Worm (Caenorhabditis elegans) whole organism, L3 larva: Measurements from ENCODE around the gene str-175.

Source experiments
- R02D3.7 ChIP-seq: fragments of 150-350 bp; optimal IDR thresholded peaks from 2 replicates; lab custom pipeline; 2014; ENCODE audit warnings: missing biosample characterization, missing genetic modification characterization
- ZK546.5 ChIP-seq: sonication (generic microtip); optimal IDR thresholded peaks from 2 replicates; lab custom pipeline; 2017; ENCODE audit warnings: missing biosample characterization, missing genetic modification characterization
- aly-2 ChIP-seq: fragments of 150-350 bp; optimal IDR thresholded peaks from 2 replicates; lab custom pipeline; 2014; ENCODE audit warnings: missing biosample characterization, missing genetic modification characterization
- ama-1 ChIP-seq: fragments of 150-350 bp; optimal IDR thresholded peaks from 2 replicates; lab custom pipeline; 2018
- ceh-16 ChIP-seq: sonication (generic microtip); optimal IDR thresholded peaks from 2 replicates; lab custom pipeline; 2017; ENCODE audit warnings: missing biosample characterization, missing genetic modification characterization
- ceh-28 ChIP-seq: fragments of 150-350 bp; optimal IDR thresholded peaks from 2 replicates; lab custom pipeline; 2014; ENCODE audit warnings: missing biosample characterization, missing genetic modification reagents, missing genetic modification characterization
- ceh-82 ChIP-seq: fragments of 150-350 bp; optimal IDR thresholded peaks from 2 replicates; lab custom pipeline; 2014; ENCODE audit warnings: missing biosample characterization, missing genetic modification characterization
- ceh-9 ChIP-seq: sonication (generic microtip); optimal IDR thresholded peaks from 2 replicates; lab custom pipeline; 2018; ENCODE audit warnings: missing biosample characterization, missing genetic modification characterization
- daf-12 ChIP-seq: fragments of 150-350 bp; optimal IDR thresholded peaks from 2 replicates; lab custom pipeline; 2014; ENCODE audit warnings: missing biosample characterization, missing genetic modification reagents, missing genetic modification characterization
- egl-5 ChIP-seq: fragments of 150-350 bp; optimal IDR thresholded peaks from 2 replicates; lab custom pipeline; 2017; ENCODE audit warnings: missing biosample characterization, missing genetic modification reagents, missing genetic modification characterization, inconsistent platforms
- elt-2 ChIP-seq: sonication (generic microtip); optimal IDR thresholded peaks from 2 replicates; lab custom pipeline; 2016; ENCODE audit warnings: missing genetic modification reagents, mild to moderate bottlenecking, missing genetic modification characterization, missing compliant biosample characterization
- fkh-10 ChIP-seq: sonication (generic microtip); optimal IDR thresholded peaks from 2 replicates; lab custom pipeline; 2017; ENCODE audit warnings: missing biosample characterization, missing genetic modification reagents, missing genetic modification characterization
- hmg-11 ChIP-seq: sonication (generic microtip); optimal IDR thresholded peaks from 2 replicates; lab custom pipeline; 2016; ENCODE audit warnings: missing genetic modification characterization, missing compliant biosample characterization
- jun-1 ChIP-seq: fragments of 150-350 bp; optimal IDR thresholded peaks from 2 replicates; lab custom pipeline; 2014; ENCODE audit warnings: missing biosample characterization, missing genetic modification reagents, missing genetic modification characterization
- lin-15B ChIP-seq: fragments of 150-350 bp; optimal IDR thresholded peaks from 2 replicates; lab custom pipeline; 2014; ENCODE audit warnings: missing biosample characterization, missing genetic modification characterization
- lin-39 ChIP-seq: fragments of 150-350 bp; optimal IDR thresholded peaks from 2 replicates; lab custom pipeline; 2018; ENCODE audit warnings: missing biosample characterization, missing genetic modification reagents, missing genetic modification characterization
- lsy-12 ChIP-seq: sonication (generic microtip); optimal IDR thresholded peaks from 2 replicates; lab custom pipeline; 2016; ENCODE audit warnings: mild to moderate bottlenecking, missing genetic modification characterization, missing compliant biosample characterization
- mdl-1 ChIP-seq: fragments of 150-350 bp; optimal IDR thresholded peaks from 2 replicates; lab custom pipeline; 2014; ENCODE audit warnings: missing biosample characterization, missing genetic modification characterization
- mml-1 ChIP-seq: fragments of 150-350 bp; sonication (generic microtip); optimal IDR thresholded peaks from 3 replicates; lab custom pipeline; 2014; ENCODE audit warnings: missing biosample characterization, missing genetic modification characterization
- nfya-1 ChIP-seq: sonication (generic microtip); optimal IDR thresholded peaks from 2 replicates; lab custom pipeline; 2017; ENCODE audit warnings: missing genetic modification characterization, mild to moderate bottlenecking, missing compliant biosample characterization, antibody characterized with exemption, moderate library complexity; ENCODE audit not compliant: insufficient read depth
- nhr-11 ChIP-seq: fragments of 150-350 bp; optimal IDR thresholded peaks from 2 replicates; lab custom pipeline; 2014; ENCODE audit warnings: missing biosample characterization, missing genetic modification characterization
- nhr-12 ChIP-seq: fragments of 150-350 bp; optimal IDR thresholded peaks from 2 replicates; lab custom pipeline; 2014; ENCODE audit warnings: missing biosample characterization, missing genetic modification characterization
- nhr-23 ChIP-seq: fragments of 150-350 bp; optimal IDR thresholded peaks from 2 replicates; lab custom pipeline; 2014; ENCODE audit warnings: missing biosample characterization, missing genetic modification reagents, missing genetic modification characterization
- nhr-237 ChIP-seq: fragments of 150-350 bp; optimal IDR thresholded peaks from 2 replicates; lab custom pipeline; 2014; ENCODE audit warnings: missing biosample characterization, missing genetic modification characterization
- nhr-25 ChIP-seq: sonication (generic microtip); optimal IDR thresholded peaks from 2 replicates; lab custom pipeline; 2017; ENCODE audit warnings: missing biosample characterization, missing genetic modification characterization
- nhr-28 ChIP-seq: fragments of 150-350 bp; optimal IDR thresholded peaks from 2 replicates; lab custom pipeline; 2014; ENCODE audit warnings: missing biosample characterization, missing genetic modification characterization
- nhr-43 ChIP-seq: sonication (generic microtip); optimal IDR thresholded peaks from 2 replicates; lab custom pipeline; 2016; ENCODE audit warnings: mild to moderate bottlenecking, missing genetic modification characterization, missing compliant biosample characterization; ENCODE audit not compliant: poor library complexity, severe bottlenecking
- nhr-67 ChIP-seq: fragments of 150-350 bp; optimal IDR thresholded peaks from 2 replicates; lab custom pipeline; 2014; ENCODE audit warnings: missing biosample characterization, missing genetic modification characterization
- nhr-76 ChIP-seq: fragments of 150-350 bp; sonication (generic microtip); optimal IDR thresholded peaks from 5 replicates; lab custom pipeline; 2014; ENCODE audit warnings: missing biosample characterization, missing genetic modification characterization
- nhr-77 ChIP-seq: fragments of 150-350 bp; optimal IDR thresholded peaks from 2 replicates; lab custom pipeline; 2014; ENCODE audit warnings: missing biosample characterization, missing genetic modification characterization
- pqm-1 ChIP-seq: fragments of 150-350 bp; optimal IDR thresholded peaks from 2 replicates; lab custom pipeline; 2017; ENCODE audit warnings: missing biosample characterization, missing genetic modification characterization, inconsistent platforms
- sea-2 ChIP-seq: fragments of 150-350 bp; sonication (generic microtip); optimal IDR thresholded peaks from 4 replicates; lab custom pipeline; 2014; ENCODE audit warnings: missing biosample characterization, missing genetic modification reagents, missing genetic modification characterization
- skn-1 ChIP-seq: fragments of 150-350 bp; optimal IDR thresholded peaks from 2 replicates; lab custom pipeline; 2014; ENCODE audit warnings: missing biosample characterization, missing genetic modification characterization
- snpc-4 ChIP-seq: fragments of 150-350 bp; optimal IDR thresholded peaks from 2 replicates; lab custom pipeline; 2014; ENCODE audit warnings: missing biosample characterization, missing genetic modification characterization
- tbx-2 ChIP-seq: sonication (generic microtip); optimal IDR thresholded peaks from 2 replicates; lab custom pipeline; 2016; ENCODE audit warnings: mild to moderate bottlenecking, missing genetic modification characterization, missing compliant biosample characterization
- unc-39 ChIP-seq: sonication (generic microtip); optimal IDR thresholded peaks from 4 replicates; lab custom pipeline; 2017; ENCODE audit warnings: missing biosample characterization, missing genetic modification characterization
- unc-62 ChIP-seq: fragments of 150-350 bp; sonication (generic microtip); optimal IDR thresholded peaks from 4 replicates; lab custom pipeline; 2014; ENCODE audit warnings: missing biosample characterization, missing genetic modification reagents, missing genetic modification characterization
- zag-1 ChIP-seq: fragments of 150-350 bp; optimal IDR thresholded peaks from 2 replicates; lab custom pipeline; 2014; ENCODE audit warnings: missing biosample characterization, missing genetic modification characterization
- ztf-11 ChIP-seq: fragments of 150-350 bp; optimal IDR thresholded peaks from 2 replicates; lab custom pipeline; 2014; ENCODE audit warnings: missing biosample characterization, missing genetic modification characterization
- ztf-4 ChIP-seq: fragments of 150-350 bp; optimal IDR thresholded peaks from 2 replicates; lab custom pipeline; 2014; ENCODE audit warnings: missing biosample characterization, missing genetic modification characterization

The str-175 gene

ce11 chrIV:4890543-4890942 is 20.1 kb upstream of the str-175 start, which contains the start of gene T08B6.9:
TSS of gene T08B6.9 (plus strand) at chrIV:4890843.
- TF ChIP-seq sea-2 (GFP tag; lab: Kevin White, UChicago) (no peak), nhr-11 (no peak), nhr-43 (no peak), mdl-1 (tag; lab: Kevin White, UChicago) (no peak), daf-12 (tag; lab: Kevin White, UChicago) (no peak), ceh-82 (tag; lab: Kevin White, UChicago) (no peak), zag-1 (tag; lab: Kevin White, UChicago) (no peak), nfya-1 (tag; lab: Kevin White, UChicago) (no peak), nhr-76 (tag; lab: Kevin White, UChicago) (no peak), nhr-12 (tag; lab: Kevin White, UChicago) (no peak), unc-39 (tag; lab: Kevin White, UChicago) (no peak), snpc-4 (tag; lab: Kevin White, UChicago) (no peak), lsy-12 (no peak), tbx-2 (no peak), ceh-28 (no peak), ztf-4 (tag; lab: Kevin White, UChicago) (no peak), nhr-28 (tag; lab: Kevin White, UChicago) (no peak), jun-1 (no peak), ceh-16 (tag; lab: Kevin White, UChicago) (no peak), lin-15B (tag; lab: Kevin White, UChicago) (no peak)

ce11 chrIV:4889613-4890012 is 19.2 kb upstream of the str-175 start, which contains the start of gene sgnh-1:
TSS of gene sgnh-1 (plus strand) at chrIV:4889913.
- TF ChIP-seq ztf-11 (tag; lab: Kevin White, UChicago): no peak
- TF ChIP-seq pqm-1 (tag; lab: Kevin White, UChicago): no peak
- TF ChIP-seq zag-1 (tag; lab: Kevin White, UChicago): no peak
- TF ChIP-seq nhr-77 (tag; lab: Kevin White, UChicago): no peak
- no peak for TF ChIP-seq nhr-237 (tag; lab: Kevin White, UChicago)
- TF ChIP-seq nhr-67 (tag; lab: Kevin White, UChicago): no peak
- TF ChIP-seq mdl-1 (tag; lab: Kevin White, UChicago): no peak
- TF ChIP-seq nfya-1 (tag; lab: Kevin White, UChicago): no peak
- no peak for TF ChIP-seq sea-2 (GFP tag; lab: Kevin White, UChicago)
- TF ChIP-seq R02D3.7 (tag; lab: Kevin White, UChicago): no peak
- no peak for TF ChIP-seq lin-15B (tag; lab: Kevin White, UChicago)
- TF ChIP-seq fkh-10 (GFP tag; lab: Kevin White, UChicago): no peak

ce11 chrIV:4887258-4887657 is 16.8 kb upstream of the str-175 start, which contains the start of gene T08B6.1:
TSS of gene T08B6.1 (minus strand) at chrIV:4887358.
- no peak for TF ChIP-seq nhr-43
- TF ChIP-seq skn-1: no peak
- no peak for TF ChIP-seq daf-12 (tag; lab: Kevin White, UChicago)
- no peak for TF ChIP-seq unc-39 (tag; lab: Kevin White, UChicago)
- no peak for TF ChIP-seq elt-2 (tag; lab: Kevin White, UChicago)
- no peak for TF ChIP-seq ztf-11 (tag; lab: Kevin White, UChicago)
- TF ChIP-seq nhr-25: no peak
- no peak for TF ChIP-seq ama-1 (lab: Kevin White, UChicago)
- TF ChIP-seq egl-5: no peak
- no peak for TF ChIP-seq ceh-9 (tag; lab: Kevin White, UChicago)
- TF ChIP-seq ceh-82 (tag; lab: Kevin White, UChicago): no peak
- no peak for TF ChIP-seq ZK546.5 (tag; lab: Kevin White, UChicago)
- no peak for TF ChIP-seq nfya-1 (tag; lab: Kevin White, UChicago)
- no peak for TF ChIP-seq ceh-28
- TF ChIP-seq ztf-4 (tag; lab: Kevin White, UChicago): no peak
- TF ChIP-seq nhr-237 (tag; lab: Kevin White, UChicago): no peak
- TF ChIP-seq lin-39 (tag; lab: Kevin White, UChicago): no peak
- no peak for TF ChIP-seq nhr-28 (tag; lab: Kevin White, UChicago)
- no peak for TF ChIP-seq nhr-12 (tag; lab: Kevin White, UChicago)
- no peak for TF ChIP-seq snpc-4 (tag; lab: Kevin White, UChicago)

- TF ChIP-seq lin-15B (tag; lab: Kevin White, UChicago) (no peak), nhr-25 (no peak), egl-5 (no peak), nhr-23 (tag; lab: Kevin White, UChicago) (no peak), ceh-82 (tag; lab: Kevin White, UChicago) (no peak), unc-62 (GFP tag; lab: Kevin White, UChicago) (no peak), skn-1 (no peak), ztf-11 (tag; lab: Kevin White, UChicago) (no peak), hmg-11 (tag; lab: Kevin White, UChicago) (no peak), aly-2 (tag; lab: Kevin White, UChicago) (no peak), ceh-9 (tag; lab: Kevin White, UChicago) (no peak), mml-1 (tag; lab: Kevin White, UChicago) (no peak), sea-2 (GFP tag; lab: Kevin White, UChicago) (no peak)
Measured at ce11 chrIV:4885435-4885834, 15.0 kb upstream of the str-175 start.
